Fruit fly (Drosophila melanogaster): ENCODE measurements around the gene Hmgcl.

The Hmgcl gene

dm6 chr2L:6913964-6914363, 46.2 kb upstream of the Hmgcl start, which contains the start of gene Wee1 (continued):
- TF ChIP-seq gcm (GFP tag; optimal IDR thresholded peaks at IDR 0.05) (no peak), sens (GFP tag) (peak; percentile 55), Poxn (GFP tag; IDR thresholded peaks at IDR 0.05) (no peak), wdn (GFP tag; IDR thresholded peaks at IDR 0.05) (no peak), CG7745 (tag; optimal IDR thresholded peaks at IDR 0.05) (no peak), CG3847 (GFP tag; IDR thresholded peaks at IDR 0.05) (peak; percentile 71), Gsc (GFP tag; IDR thresholded peaks at IDR 0.05) (no peak), CG31365 (tag; optimal IDR thresholded peaks at IDR 0.05) (no peak), toy (GFP tag; IDR thresholded peaks at IDR 0.05) (no peak), sna (GFP tag; IDR thresholded peaks at IDR 0.05; ENCODE audit: partially characterized antibody) (0 out of 2 replicates have a peak, but pooled peaks have one; percentile 25), CG34422 (GFP tag; IDR thresholded peaks at IDR 0.05) (no peak), Dek (tag; optimal IDR thresholded peaks at IDR 0.05) (no peak), Lhr (GFP tag; optimal IDR thresholded peaks at IDR 0.05) (peak; percentile 71), crol (GFP tag; IDR thresholded peaks at IDR 0.05) (no peak), zen2 (GFP tag; IDR thresholded peaks at IDR 0.05; ENCODE audit: partially characterized antibody) (no peak), pros (GFP tag; optimal IDR thresholded peaks at IDR 0.05) (no peak), Rx (GFP tag; IDR thresholded peaks at IDR 0.05) (no peak), CG15073 (GFP tag; optimal IDR thresholded peaks at IDR 0.05) (no peak), CG5245 (GFP tag; optimal IDR thresholded peaks at IDR 0.05) (no peak), gcm2 (GFP tag; optimal IDR thresholded peaks at IDR 0.05) (no peak), exex (tag; optimal IDR thresholded peaks at IDR 0.05) (no peak), CG10321 (GFP tag; IDR thresholded peaks at IDR 0.05) (no peak), CG11723 (GFP tag; optimal IDR thresholded peaks at IDR 0.05) (no peak), CHES-1-like (GFP tag; optimal IDR thresholded peaks at IDR 0.05) (peak; percentile 66), Taf1 (GFP tag; IDR thresholded peaks at IDR 0.05) (no peak), Usf (GFP tag; optimal IDR thresholded peaks at IDR 0.05) (no peak), CkIIα-i1 (GFP tag; IDR thresholded peaks at IDR 0.05) (no peak), shn (GFP tag; optimal IDR thresholded peaks at IDR 0.05) (no peak), zf30C (GFP tag; optimal IDR thresholded peaks at IDR 0.05) (no peak), ken (GFP tag; IDR thresholded peaks at IDR 0.05) (no peak), Hr78 (GFP tag; optimal IDR thresholded peaks at IDR 0.05) (no peak), en (GFP tag; optimal IDR thresholded peaks at IDR 0.05) (no peak), slbo (GFP tag; IDR thresholded peaks at IDR 0.05) (no peak), CG15696 (tag; optimal IDR thresholded peaks at IDR 0.05) (no peak), CG3726 (GFP tag; IDR thresholded peaks at IDR 0.05) (no peak), gsb-n (tag; optimal IDR thresholded peaks at IDR 0.05) (no peak), Med (GFP tag) (peak; percentile 69), CG17359 (tag; optimal IDR thresholded peaks at IDR 0.05) (no peak), otp (GFP tag; IDR thresholded peaks at IDR 0.05) (no peak), CG6254 (GFP tag; optimal IDR thresholded peaks at IDR 0.05) (no peak), maf-S (GFP tag; optimal IDR thresholded peaks at IDR 0.05) (no peak), ato (GFP tag; IDR thresholded peaks at IDR 0.05; ENCODE audit: partially characterized antibody) (no peak), scrt (GFP tag; optimal IDR thresholded peaks at IDR 0.05) (no peak), CG13424 (tag; optimal IDR thresholded peaks at IDR 0.05) (no peak), CG15514 (GFP tag; optimal IDR thresholded peaks at IDR 0.05) (peak; percentile 51), ham (GFP tag; IDR thresholded peaks at IDR 0.05) (no peak), CG8924 (tag; optimal IDR thresholded peaks at IDR 0.05) (no peak), crc (GFP tag; optimal IDR thresholded peaks at IDR 0.05) (no peak), mld (GFP tag; IDR thresholded peaks at IDR 0.05; ENCODE audit: partially characterized antibody) (no peak), CG7987 (GFP tag; optimal IDR thresholded peaks at IDR 0.05) (no peak), caup (GFP tag; optimal IDR thresholded peaks at IDR 0.05; ENCODE audit: severe bottlenecking) (no peak), yki (optimal IDR thresholded peaks at IDR 0.05) (no peak)
